Fruit fly (Drosophila melanogaster): ENCODE measurements around the gene Hsp67Bc.

The Hsp67Bc gene

dm6 chr3L:9402157-9402890, 30.0 kb upstream of the Hsp67Bc start, which contains the start of gene eIF4E1 (continued):
- TF ChIP-seq dati (GFP tag; IDR thresholded peaks at IDR 0.05) (no peak), Adf1 (GFP tag; IDR thresholded peaks at IDR 0.05) (0 out of 2 replicates have a peak, but pooled peaks have one; percentile 28), CG34422 (GFP tag; IDR thresholded peaks at IDR 0.05) (peak; percentile 57; the same call in 2 of the 3 replicates), CG11398 (GFP tag; optimal IDR thresholded peaks at IDR 0.05) (no peak), CG31388 (GFP tag; optimal IDR thresholded peaks at IDR 0.05) (no peak), CG14965 (GFP tag; optimal IDR thresholded peaks at IDR 0.05; ENCODE audit: borderline replicate concordance) (no peak), Awh (GFP tag; IDR thresholded peaks at IDR 0.05) (no peak), CG4282 (GFP tag; optimal IDR thresholded peaks at IDR 0.05) (no peak), CG13424 (tag; optimal IDR thresholded peaks at IDR 0.05) (no peak), mam (GFP tag; optimal IDR thresholded peaks at IDR 0.05) (peak; percentile 60), CG5180 (GFP tag; optimal IDR thresholded peaks at IDR 0.05) (no peak), esg (GFP tag; conservative IDR thresholded peaks at IDR 0.05) (no peak), Meics (GFP tag; optimal IDR thresholded peaks at IDR 0.05) (no peak), vfl (GFP tag; optimal IDR thresholded peaks at IDR 0.05) (peak; percentile 28), CG33557 (GFP tag; optimal IDR thresholded peaks at IDR 0.05) (no peak), CG13624 (GFP tag; optimal IDR thresholded peaks at IDR 0.05) (peak; percentile 40), CG7786 (GFP tag; optimal IDR thresholded peaks at IDR 0.05) (no peak), CG1792 (GFP tag; optimal IDR thresholded peaks at IDR 0.05) (peak; percentile 28), mld (GFP tag; IDR thresholded peaks at IDR 0.05; ENCODE audit: partially characterized antibody) (peak; percentile 68), emc (GFP tag; optimal IDR thresholded peaks at IDR 0.05) (no peak), Eip74EF (GFP tag; optimal IDR thresholded peaks at IDR 0.05) (no peak), Hmr (GFP tag; optimal IDR thresholded peaks at IDR 0.05) (peak; percentile 47), Bgb (GFP tag; IDR thresholded peaks at IDR 0.05; ENCODE audit: partially characterized antibody) (peak; percentile 86), prd (optimal IDR thresholded peaks at IDR 0.05) (no peak), prd (GFP tag; IDR thresholded peaks at IDR 0.05) (no peak; the same call in 2 of the 3 replicates), lilli (GFP tag; optimal IDR thresholded peaks at IDR 0.05) (peak; percentile 2), knrl (GFP tag; IDR thresholded peaks at IDR 0.05; ENCODE audit: partially characterized antibody) (peak; percentile 86), dm (GFP tag; optimal IDR thresholded peaks at IDR 0.05) (peak; percentile 61), Camta (GFP tag; optimal IDR thresholded peaks at IDR 0.05) (peak; percentile 32), Spps (tag; optimal IDR thresholded peaks at IDR 0.05) (no peak), Dad (GFP tag; optimal IDR thresholded peaks at IDR 0.05) (peak; percentile 35), Poxn (GFP tag; IDR thresholded peaks at IDR 0.05) (no peak), CG17385 (GFP tag; optimal IDR thresholded peaks at IDR 0.05) (no peak), CG9876 (GFP tag; optimal IDR thresholded peaks at IDR 0.05) (peak; percentile 5), slbo (GFP tag; IDR thresholded peaks at IDR 0.05) (peak; percentile 65; the same call in 1 of the 2 replicates)

- TF ChIP-seq Hr51 (GFP tag; optimal IDR thresholded peaks at IDR 0.05) (no peak), exex (tag; optimal IDR thresholded peaks at IDR 0.05) (peak; percentile 26), CG14860 (GFP tag; IDR thresholded peaks at IDR 0.05; ENCODE audit: partially characterized antibody) (no peak), CG6175 (GFP tag; IDR thresholded peaks at IDR 0.05) (no peak), vnd (GFP tag; IDR thresholded peaks at IDR 0.05; ENCODE audit: partially characterized antibody) (no peak), crc (GFP tag; optimal IDR thresholded peaks at IDR 0.05) (no peak), CG4730 (GFP tag; IDR thresholded peaks at IDR 0.05) (no peak), Nf-YC (tag; optimal IDR thresholded peaks at IDR 0.05) (no peak), CG17359 (tag; optimal IDR thresholded peaks at IDR 0.05) (no peak), cad (GFP tag; optimal IDR thresholded peaks at IDR 0.05) (no peak), h (optimal IDR thresholded peaks at IDR 0.05) (no peak), CG9817 (tag; optimal IDR thresholded peaks at IDR 0.05) (no peak), CG15073 (GFP tag; optimal IDR thresholded peaks at IDR 0.05) (no peak), Asciz (GFP tag; optimal IDR thresholded peaks at IDR 0.05) (no peak), ftz-f1 (GFP tag; optimal IDR thresholded peaks at IDR 0.05) (no peak)
Observed at dm6 chr3L:9401354-9402156, 29.3 kb upstream of the Hsp67Bc start.

All from whole organism, embryonic.